Worm (Caenorhabditis elegans): ENCODE data around the gene W04G3.13.

Gene W04G3.13

DNA sequence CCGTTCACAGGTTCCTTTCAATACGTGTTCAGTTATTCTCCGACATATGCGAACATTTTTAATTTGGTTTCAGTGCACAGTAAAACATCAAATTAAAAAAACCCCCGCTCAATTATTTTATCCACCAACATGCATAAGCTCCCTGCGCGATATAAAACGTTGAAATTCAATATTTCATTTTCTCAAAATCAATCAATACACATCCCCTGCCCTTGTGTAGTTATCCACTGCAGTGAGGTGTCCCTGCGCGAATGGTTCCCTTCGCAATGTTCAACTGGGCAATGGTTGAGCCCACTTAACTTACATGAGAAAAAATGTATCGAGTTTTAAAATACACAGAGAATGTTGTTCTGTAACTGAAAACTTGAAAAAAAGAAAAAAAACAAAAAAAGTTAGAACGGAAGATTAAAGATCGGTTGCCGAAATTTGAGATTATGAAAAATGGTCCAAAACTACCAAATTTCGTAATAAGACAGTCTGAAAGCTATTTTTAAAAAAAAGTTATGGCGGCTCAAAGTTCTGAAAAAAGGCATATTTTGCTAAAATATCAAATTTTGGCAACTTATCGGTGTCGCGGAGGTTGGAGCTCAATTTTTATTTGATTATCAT is 14.5 kb upstream of the W04G3.13 start:
- peak; percentile 58 for TF ChIP-seq nhr-12 (tag; optimal IDR thresholded peaks at IDR 0.05)
- peak; percentile 100 for TF ChIP-seq egl-5 (tag; optimal IDR thresholded peaks at IDR 0.05)
- TF ChIP-seq fkh-10 (GFP tag; optimal IDR thresholded peaks at IDR 0.05) = peak; percentile 98
- TF ChIP-seq R02D3.7 (tag; optimal IDR thresholded peaks at IDR 0.05) = peak; percentile 97
- TF ChIP-seq ceh-16 (tag; optimal IDR thresholded peaks at IDR 0.05) = peak; percentile 88
- peak; percentile 98 for TF ChIP-seq nfya-1 (tag; optimal IDR thresholded peaks at IDR 0.05; ENCODE audit: insufficient read depth)
- TF ChIP-seq zag-1 (tag; optimal IDR thresholded peaks at IDR 0.05) = peak; percentile 99
- peak; percentile 77 for TF ChIP-seq ZK546.5 (tag; optimal IDR thresholded peaks at IDR 0.05)
- TF ChIP-seq nhr-76 (tag; optimal IDR thresholded peaks at IDR 0.05) = peak; percentile 93
- TF ChIP-seq ceh-9 (tag; optimal IDR thresholded peaks at IDR 0.05) = peak; percentile 97
- TF ChIP-seq elt-1 (tag; optimal IDR thresholded peaks at IDR 0.05) = peak; percentile 75
- peak; percentile 99 for TF ChIP-seq nhr-11 (tag; optimal IDR thresholded peaks at IDR 0.05)
- TF ChIP-seq mdl-1 (tag; optimal IDR thresholded peaks at IDR 0.05) = peak; percentile 91
- TF ChIP-seq nhr-43 (tag; optimal IDR thresholded peaks at IDR 0.05; ENCODE audit: poor library complexity, severe bottlenecking) = peak; percentile 99
- no peak for TF ChIP-seq mml-1 (tag; optimal IDR thresholded peaks at IDR 0.05)
- peak; percentile 100 for TF ChIP-seq nhr-77 (tag; optimal IDR thresholded peaks at IDR 0.05)
- peak; percentile 98 to 100 (median 100) for TF ChIP-seq elt-3 (tag; optimal IDR thresholded peaks at IDR 0.05)
- peak; percentile 99 for TF ChIP-seq tbx-2 (tag; optimal IDR thresholded peaks at IDR 0.05)
- peak; percentile 100 for TF ChIP-seq nhr-237 (tag; optimal IDR thresholded peaks at IDR 0.05)
- TF ChIP-seq ceh-82 (tag; optimal IDR thresholded peaks at IDR 0.05) = peak; percentile 100
- TF ChIP-seq pqm-1 (tag; optimal IDR thresholded peaks at IDR 0.05) = peak; percentile 92
- TF ChIP-seq elt-2 (tag; optimal IDR thresholded peaks at IDR 0.05) = peak; percentile 90
- peak; percentile 77 for TF ChIP-seq nhr-67 (tag; optimal IDR thresholded peaks at IDR 0.05)
- peak; percentile 75 for TF ChIP-seq unc-39 (tag; optimal IDR thresholded peaks at IDR 0.05)
- TF ChIP-seq jun-1 (tag; optimal IDR thresholded peaks at IDR 0.05) = peak; percentile 100
- peak; percentile 99 for TF ChIP-seq pha-4 (tag; optimal IDR thresholded peaks at IDR 0.05)
- peak; percentile 99 for TF ChIP-seq lin-39 (tag; optimal IDR thresholded peaks at IDR 0.05)
- TF ChIP-seq ceh-28 (tag; optimal IDR thresholded peaks at IDR 0.05) = peak; percentile 100
- TF ChIP-seq lin-15B (tag; optimal IDR thresholded peaks at IDR 0.05) = peak; percentile 56
- peak in 1 of 2 experiments; percentile 87 for TF ChIP-seq eor-1 (tag; optimal IDR thresholded peaks at IDR 0.05)
- TF ChIP-seq nhr-23 (tag; optimal IDR thresholded peaks at IDR 0.05) = peak; percentile 100
- peak; percentile 98 for TF ChIP-seq fos-1 (tag; optimal IDR thresholded peaks at IDR 0.05)
- peak; percentile 99 for TF ChIP-seq lsy-12 (tag; optimal IDR thresholded peaks at IDR 0.05)
- TF ChIP-seq egl-27 (tag; optimal IDR thresholded peaks at IDR 0.05) = peak; percentile 98
- TF ChIP-seq snpc-4 (tag; optimal IDR thresholded peaks at IDR 0.05) = peak; percentile 95
- peak; percentile 94 for TF ChIP-seq ztf-4 (tag; optimal IDR thresholded peaks at IDR 0.05)
- peak; percentile 99 for TF ChIP-seq nhr-25 (tag; optimal IDR thresholded peaks at IDR 0.05)
- peak; percentile 99 for TF ChIP-seq fkh-2 (tag; optimal IDR thresholded peaks at IDR 0.05)
- peak; percentile 100 for TF ChIP-seq daf-12 (tag; optimal IDR thresholded peaks at IDR 0.05)
- TF ChIP-seq unc-62 (GFP tag; optimal IDR thresholded peaks at IDR 0.05) = peak; percentile 99
- TF ChIP-seq sea-2 (GFP tag; optimal IDR thresholded peaks at IDR 0.05) = peak; percentile 32
- peak; percentile 99 for TF ChIP-seq hmg-11 (tag; optimal IDR thresholded peaks at IDR 0.05)
- TF ChIP-seq aly-2 (tag; optimal IDR thresholded peaks at IDR 0.05) = peak; percentile 99
- peak; percentile 79 for TF ChIP-seq ztf-11 (tag; optimal IDR thresholded peaks at IDR 0.05)
- peak; percentile 98 for TF ChIP-seq skn-1 (tag; optimal IDR thresholded peaks at IDR 0.05)
- TF ChIP-seq nhr-28 (tag; optimal IDR thresholded peaks at IDR 0.05) = peak; percentile 99
- TF ChIP-seq ama-1 (optimal IDR thresholded peaks at IDR 0.05) = no peak

All from whole organism, L3 larva.